Worm (Caenorhabditis elegans) whole organism, late embryonic: ENCODE data around the gene tnt-2.

ENCODE experiments used
- odd-2 ChIP-seq: sonication (generic microtip); optimal IDR thresholded peaks from 2 replicates; lab custom pipeline; 2017; ENCODE audit warnings: antibody characterized with exemption, mild to moderate bottlenecking, missing genetic modification characterization, missing compliant biosample characterization
- pha-2 ChIP-seq: sonication (generic microtip); optimal IDR thresholded peaks from 2 replicates; lab custom pipeline; 2017; ENCODE audit warnings: mild to moderate bottlenecking, missing genetic modification characterization, missing compliant biosample characterization

- TF ChIP-seq pha-2 (tag; lab: Kevin White, UChicago) (no peak), odd-2 (no peak)
These were observed 19.5 kb upstream of the tnt-2 start, which contains the start of gene M02D8.7 for ce11 chrX:8742896-8743295.
